Fruit fly (Drosophila melanogaster) whole organism, wandering third instar larva: ENCODE results near the gene sesB.

Experiments
- Abd-B ChIP-seq: fragments of >200 bp; optimal IDR thresholded peaks from 2 replicates; lab custom pipeline; 2017; ENCODE audit warnings: missing biosample characterization, missing genetic modification characterization
- CG9705 ChIP-seq: fragments of 200-800 bp; sonication (Bioruptor generic); optimal IDR thresholded peaks from 2 replicates; lab custom pipeline; 2018; ENCODE audit warnings: missing biosample characterization, mild to moderate bottlenecking, missing genetic modification characterization
- CrebA ChIP-seq: fragments of 200-800 bp; sonication (Bioruptor generic); optimal IDR thresholded peaks from 2 replicates; lab custom pipeline; 2016; ENCODE audit warnings: missing biosample characterization, mild to moderate bottlenecking, missing genetic modification characterization, borderline replicate concordance
- Dfd ChIP-seq: fragments of >200 bp; optimal IDR thresholded peaks from 2 replicates; lab custom pipeline; 2017; ENCODE audit warnings: missing biosample characterization, missing genetic modification characterization
- Dif ChIP-seq: fragments of 200-275, 200-300 bp; sonication (Bioruptor generic); optimal IDR thresholded peaks from 2 replicates; lab custom pipeline; 2018; ENCODE audit warnings: missing biosample characterization, missing genetic modification characterization; ENCODE audit not compliant: partially characterized antibody
- GATAd ChIP-seq: sonication (Bioruptor generic); optimal IDR thresholded peaks from 2 replicates; lab custom pipeline; 2016; ENCODE audit warnings: missing biosample characterization, missing genetic modification characterization
- HLH106 ChIP-seq: fragments of 200-800 bp; optimal IDR thresholded peaks from 3 replicates; lab custom pipeline; 2019; ENCODE audit warnings: missing biosample characterization, mild to moderate bottlenecking, missing genetic modification characterization, moderate library complexity
- Hnf4 ChIP-seq: fragments of 200-800 bp; sonication (Bioruptor generic); optimal IDR thresholded peaks from 2 replicates; lab custom pipeline; 2016; ENCODE audit warnings: missing biosample characterization, mild to moderate bottlenecking, missing genetic modification characterization
- Hr78 ChIP-seq: fragments of >200 bp; optimal IDR thresholded peaks from 2 replicates; lab custom pipeline; 2017; ENCODE audit warnings: missing biosample characterization, missing genetic modification characterization
- Hr83 ChIP-seq: fragments of 200-300 bp; sonication (Bioruptor generic); optimal IDR thresholded peaks from 2 replicates; lab custom pipeline; 2016; ENCODE audit warnings: missing biosample characterization, mild to moderate bottlenecking, missing genetic modification characterization, moderate library complexity; ENCODE audit not compliant: poor library complexity, severe bottlenecking
- Jra ChIP-seq: sonication (Bioruptor generic); optimal IDR thresholded peaks from 2 replicates; lab custom pipeline; 2016; ENCODE audit warnings: missing biosample characterization, missing genetic modification characterization
- Mio ChIP-seq: sonication (Bioruptor generic); optimal IDR thresholded peaks from 2 replicates; lab custom pipeline; 2016; ENCODE audit warnings: missing biosample characterization, missing genetic modification characterization
- Myc ChIP-seq: fragments of >200 bp; optimal IDR thresholded peaks from 2 replicates; lab custom pipeline; 2017
- OdsH ChIP-seq: fragments of 200-800 bp; sonication (Bioruptor generic); optimal IDR thresholded peaks from 2 replicates; lab custom pipeline; 2016; ENCODE audit warnings: missing biosample characterization, mild to moderate bottlenecking, missing genetic modification characterization
- Rel ChIP-seq, 2 experiments: fragments of 200-800 bp; sonication (Bioruptor generic) in 1 of 2; optimal IDR thresholded peaks; 2 replicates in 1 of 2; 3 replicates in 1 of 2; lab custom pipeline; 2016 to 2019; ENCODE audit warnings: mild to moderate bottlenecking in 2 of 2, missing biosample characterization in 2 of 2, missing genetic modification characterization in 2 of 2, moderate library complexity in 1 of 2
- Sp1 ChIP-seq: fragments of 200-800 bp; sonication (Bioruptor generic); optimal IDR thresholded peaks from 3 replicates; lab custom pipeline; 2019; ENCODE audit warnings: missing biosample characterization, mild to moderate bottlenecking, missing genetic modification characterization, moderate library complexity
- Vsx2 ChIP-seq: fragments of 200-300, 225-300 bp; sonication (Bioruptor generic); optimal IDR thresholded peaks from 2 replicates; lab custom pipeline; 2018; ENCODE audit warnings: missing biosample characterization, missing genetic modification characterization; ENCODE audit not compliant: partially characterized antibody
- br ChIP-seq: fragments of 200-800 bp; sonication (Bioruptor generic); optimal IDR thresholded peaks from 2 replicates; lab custom pipeline; 2016; ENCODE audit warnings: missing biosample characterization, missing genetic modification characterization
- brk ChIP-seq: fragments of 200-800 bp; sonication (Bioruptor generic); optimal IDR thresholded peaks from 2 replicates; lab custom pipeline; 2016; ENCODE audit warnings: missing biosample characterization, mild to moderate bottlenecking, missing genetic modification characterization
- dl ChIP-seq, 2 experiments: fragments of 175-275, 200-275 bp in 1 of 2; fragments of 200-275 bp in 1 of 2; sonication (Bioruptor generic); optimal IDR thresholded peaks; lab custom pipeline; 2018; ENCODE audit warnings: mild to moderate bottlenecking in 2 of 2, missing biosample characterization in 2 of 2, missing genetic modification characterization in 2 of 2, moderate library complexity in 2 of 2; ENCODE audit not compliant: partially characterized antibody in 2 of 2, insufficient read depth in 1 of 2
- dmrt93B ChIP-seq: fragments of 200-800 bp; sonication (Bioruptor generic); optimal IDR thresholded peaks from 2 replicates; lab custom pipeline; 2018; ENCODE audit warnings: missing biosample characterization, mild to moderate bottlenecking, missing genetic modification characterization
- dsf ChIP-seq: sonication (Bioruptor generic); optimal IDR thresholded peaks from 2 replicates; lab custom pipeline; 2016; ENCODE audit warnings: missing biosample characterization, missing genetic modification characterization, borderline replicate concordance
- ey ChIP-seq: fragments of 200-800 bp; sonication (Bioruptor generic); optimal IDR thresholded peaks from 2 replicates; lab custom pipeline; 2016; ENCODE audit warnings: missing biosample characterization, missing genetic modification characterization
- foxo ChIP-seq, 2 experiments: fragments of 200-800 bp; sonication (Bioruptor generic); optimal IDR thresholded peaks; 2 replicates in 1 of 2; 3 replicates in 1 of 2; lab custom pipeline; 2016 to 2017; ENCODE audit warnings: missing biosample characterization in 2 of 2, missing genetic modification characterization in 2 of 2
- fru ChIP-seq: fragments of 200-800 bp; sonication (Bioruptor generic); optimal IDR thresholded peaks from 3 replicates; lab custom pipeline; 2016; ENCODE audit warnings: missing biosample characterization, mild to moderate bottlenecking, missing genetic modification characterization
- h ChIP-seq: fragments of 200-800 bp; sonication (Bioruptor generic); optimal IDR thresholded peaks from 3 replicates; lab custom pipeline; 2016; ENCODE audit warnings: missing biosample characterization, mild to moderate bottlenecking, missing genetic modification characterization
- jim ChIP-seq: fragments of 175-275, 200-325 bp; sonication (Bioruptor generic); optimal IDR thresholded peaks from 2 replicates; lab custom pipeline; 2016; ENCODE audit warnings: missing biosample characterization, mild to moderate bottlenecking, missing genetic modification characterization
- lola ChIP-seq: fragments of >200 bp; optimal IDR thresholded peaks from 2 replicates; lab custom pipeline; 2017; ENCODE audit warnings: missing biosample characterization, missing genetic modification characterization
- pan ChIP-seq: fragments of >200 bp; optimal IDR thresholded peaks from 2 replicates; lab custom pipeline; 2017
- psq ChIP-seq: fragments of 200-800 bp; sonication (Bioruptor generic); optimal IDR thresholded peaks from 3 replicates; lab custom pipeline; 2017; ENCODE audit warnings: missing biosample characterization, mild to moderate bottlenecking, missing genetic modification characterization, moderate library complexity
- rgr ChIP-seq: fragments of 200-800 bp; sonication (Bioruptor generic); optimal IDR thresholded peaks from 3 replicates; lab custom pipeline; 2016; ENCODE audit warnings: missing biosample characterization, mild to moderate bottlenecking, missing genetic modification characterization
- sage ChIP-seq: fragments of 200-800 bp; sonication (Bioruptor generic); optimal IDR thresholded peaks from 2 replicates; lab custom pipeline; 2016; ENCODE audit warnings: missing biosample characterization, mild to moderate bottlenecking, missing genetic modification characterization
- sv ChIP-seq: fragments of 200-800 bp; sonication (Bioruptor generic); optimal IDR thresholded peaks from 3 replicates; lab custom pipeline; 2016; ENCODE audit warnings: missing biosample characterization, missing genetic modification characterization
- tai ChIP-seq: sonication (Bioruptor generic); optimal IDR thresholded peaks from 2 replicates; lab custom pipeline; 2016; ENCODE audit warnings: missing biosample characterization, missing genetic modification characterization
- usp ChIP-seq: fragments of >200 bp; optimal IDR thresholded peaks from 2 replicates; lab custom pipeline; 2017; ENCODE audit warnings: missing biosample characterization, missing genetic modification characterization
- woc ChIP-seq: sonication (Bioruptor generic); optimal IDR thresholded peaks from 2 replicates; lab custom pipeline; 2016; ENCODE audit warnings: missing biosample characterization, mild to moderate bottlenecking, missing genetic modification characterization

sesB gene

dm6 chrX:10738835-10739371, 47.9 kb downstream of the sesB start:
- TF ChIP-seq dl (GFP tag; optimal IDR thresholded peaks at IDR 0.05; lab: Kevin White, UChicago; ENCODE audit: insufficient read depth in 1 of 2, partially characterized antibody in 2 of 2) (peak; percentile 20 to 82), Sp1 (no peak), fru (GFP tag; lab: Kevin White, UChicago) (peak; percentile 48), sage (peak; percentile 45), h (GFP tag; lab: Kevin White, UChicago) (peak; percentile 14), foxo (GFP tag; optimal IDR thresholded peaks at IDR 0.05; lab: Kevin White, UChicago) (no peak), ey (GFP tag; lab: Kevin White, UChicago) (no peak), CG9705 (GFP tag; lab: Kevin White, UChicago) (no peak), usp (GFP tag; lab: Kevin White, UChicago) (no peak), psq (peak; percentile 70), woc (GFP tag; lab: Kevin White, UChicago) (no peak), Jra (GFP tag; lab: Kevin White, UChicago) (no peak), tai (GFP tag; lab: Kevin White, UChicago) (no peak), jim (GFP tag; lab: Kevin White, UChicago) (no peak), Dif (peak; percentile 51), pan (lab: Kevin White, UChicago) (no peak), br (GFP tag; lab: Kevin White, UChicago) (no peak), Vsx2 (peak; percentile 64), Dfd (no peak), brk (GFP tag; lab: Kevin White, UChicago) (no peak), Hr78 (GFP tag; lab: Kevin White, UChicago) (no peak), lola (GFP tag; lab: Kevin White, UChicago) (no peak), Hr83 (GFP tag; lab: Kevin White, UChicago) (no peak), Rel (GFP tag; optimal IDR thresholded peaks at IDR 0.05; lab: Kevin White, UChicago) (no peak), Rel (tag; optimal IDR thresholded peaks at IDR 0.05; lab: Kevin White, UChicago) (no peak), sv (GFP tag; lab: Kevin White, UChicago) (no peak), CrebA (GFP tag; lab: Kevin White, UChicago) (peak; percentile 56), Mio (no peak), GATAd (no peak), OdsH (GFP tag; lab: Kevin White, UChicago) (no peak), rgr (GFP tag; lab: Kevin White, UChicago) (no peak), Hnf4 (GFP tag; lab: Kevin White, UChicago) (no peak), dsf (GFP tag; lab: Kevin White, UChicago) (no peak)
- TF ChIP-seq, all 38 proteins: peak for 8

DNA sequence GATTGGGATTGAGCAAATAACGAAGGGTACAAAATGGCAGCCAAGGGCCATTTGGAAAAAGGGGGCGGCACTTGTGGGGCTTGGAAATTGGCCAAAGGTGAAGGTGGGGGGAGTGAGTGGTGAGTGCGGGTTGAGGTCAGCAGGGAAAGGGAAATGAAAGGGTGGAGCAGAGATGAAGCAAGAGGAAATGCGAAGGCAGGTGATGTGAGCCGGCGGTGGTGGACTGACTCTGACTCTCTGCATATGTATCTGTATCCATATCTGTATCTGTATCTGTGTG, 48.7 kb downstream of the sesB start:
- no peak for TF ChIP-seq pan (lab: Kevin White, UChicago)
- no peak for TF ChIP-seq brk (GFP tag; lab: Kevin White, UChicago)
- no peak for TF ChIP-seq Myc
- no peak for TF ChIP-seq br (GFP tag; lab: Kevin White, UChicago)
- no peak for TF ChIP-seq Sp1
- TF ChIP-seq Abd-B (GFP tag; lab: Kevin White, UChicago), result no peak
- TF ChIP-seq h (GFP tag; lab: Kevin White, UChicago), result no peak
- TF ChIP-seq CrebA (GFP tag; lab: Kevin White, UChicago), result no peak
- no peak for TF ChIP-seq lola (GFP tag; lab: Kevin White, UChicago)
- no peak for TF ChIP-seq sage
- no peak for TF ChIP-seq dmrt93B (GFP tag; lab: Kevin White, UChicago)
- no peak for TF ChIP-seq CG9705 (GFP tag; lab: Kevin White, UChicago)
- no peak for TF ChIP-seq Vsx2
- TF ChIP-seq Jra (GFP tag; lab: Kevin White, UChicago), result no peak
- no peak for TF ChIP-seq dl (GFP tag; optimal IDR thresholded peaks at IDR 0.05; lab: Kevin White, UChicago; ENCODE audit: insufficient read depth in 1 of 2, partially characterized antibody in 2 of 2)
- no peak for TF ChIP-seq GATAd
- no peak for TF ChIP-seq HLH106 (tag; lab: Kevin White, UChicago)
- TF ChIP-seq Rel (GFP tag; optimal IDR thresholded peaks at IDR 0.05; lab: Kevin White, UChicago), result no peak
- TF ChIP-seq Rel (tag; optimal IDR thresholded peaks at IDR 0.05; lab: Kevin White, UChicago), result no peak
- no peak for TF ChIP-seq Hnf4 (GFP tag; lab: Kevin White, UChicago)
- TF ChIP-seq usp (GFP tag; lab: Kevin White, UChicago), result no peak
- TF ChIP-seq, all 38 proteins: peak for 0
